Fruit fly (Drosophila melanogaster) S2 (cell line): ENCODE measurements around the gene CG10405.

Experiments used
- CG8478 ChIP-seq: fragments of >200 bp; optimal IDR thresholded peaks from 2 replicates; lab custom pipeline; 2018
- CTCF ChIP-seq, 2 experiments: fragments of >200 bp; optimal IDR thresholded peaks; 2 replicates each; lab custom pipeline; 2018

dm6 chr3R:16485487-16486233 is 31.4 kb downstream of the CG10405 start:
- no peak for TF ChIP-seq CG8478 (lab: Kevin White, UChicago)
- TF ChIP-seq CTCF (optimal IDR thresholded peaks at IDR 0.05; lab: Kevin White, UChicago): no peak
